Fruit fly (Drosophila melanogaster): ENCODE data around the gene CG43220.

DNA sequence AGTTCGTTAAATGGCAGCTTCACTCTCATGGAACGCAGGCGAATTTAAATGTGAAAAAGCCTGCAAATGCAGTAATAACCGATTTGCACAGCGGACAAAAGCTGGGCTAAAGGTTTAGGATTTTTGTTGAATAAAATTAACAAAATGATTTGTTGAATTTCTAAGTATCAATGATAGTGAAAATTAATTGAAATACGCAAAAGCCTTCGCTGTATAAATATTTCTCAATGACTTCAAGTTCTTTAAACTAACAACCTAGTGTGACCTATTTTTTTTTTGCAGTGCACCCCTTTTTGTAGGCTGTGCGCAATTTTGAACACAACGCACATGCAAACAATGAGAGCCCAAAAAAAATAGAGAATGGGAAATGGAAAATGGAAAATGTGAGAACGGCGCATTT is 19.4 kb upstream of the CG43220 start:
- TF ChIP-seq Bteb2 (GFP tag; optimal IDR thresholded peaks at IDR 0.05) (no peak), CG8924 (tag; optimal IDR thresholded peaks at IDR 0.05) (no peak), Hmx (GFP tag; optimal IDR thresholded peaks at IDR 0.05) (no peak)
